Fruit fly (Drosophila melanogaster) whole organism, larva: Measurements from ENCODE around the gene Cyp12a4.

Experiments
- noc ChIP-seq: fragments of 200-800 bp; sonication (Bioruptor generic); optimal IDR thresholded peaks from 3 replicates; lab custom pipeline; 2019; ENCODE audit warnings: missing biosample characterization, mild to moderate bottlenecking, missing genetic modification characterization, moderate library complexity

Gene Cyp12a4

DNA sequence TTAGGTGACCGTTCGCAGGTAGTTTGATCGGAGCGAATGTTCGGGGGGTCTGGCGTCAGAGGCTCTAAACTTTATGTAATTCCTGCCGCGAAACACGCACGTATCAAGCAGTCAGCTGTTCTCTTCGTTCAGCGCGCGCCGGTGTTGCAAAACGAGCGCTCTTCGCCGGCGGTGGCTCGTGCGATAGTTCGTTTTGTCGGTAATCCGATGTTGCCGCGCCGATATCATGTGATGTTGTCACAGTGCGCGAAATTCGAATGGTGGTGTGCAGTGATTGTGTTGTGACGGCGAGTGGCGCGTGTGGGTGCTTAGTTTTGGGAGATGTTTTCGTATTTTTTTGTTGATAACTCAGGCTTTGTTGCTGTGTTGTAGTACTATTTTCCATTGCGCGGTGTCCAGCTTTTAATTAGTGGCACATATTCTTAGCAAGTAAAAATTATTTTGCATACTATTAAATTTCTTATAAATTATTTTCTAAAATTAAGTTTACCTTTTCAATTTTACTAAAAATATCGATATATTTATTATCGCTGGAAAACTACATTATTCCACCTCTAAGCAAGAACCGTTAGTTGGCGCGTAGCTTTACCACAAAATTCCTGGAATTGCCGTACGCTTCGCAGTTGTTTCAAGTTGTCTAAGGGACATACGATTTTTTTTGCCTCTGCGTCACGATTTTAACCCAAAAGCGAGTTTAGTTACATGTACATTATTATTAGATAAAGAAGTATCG, 21.9 kb downstream of the Cyp12a4 start, which contains the start of gene nanos:
Gene nanos (plus strand): TSS at position 569 of the 733 bp plus-strand sequence.
- TF ChIP-seq noc, result peak; percentile 57

DNA sequence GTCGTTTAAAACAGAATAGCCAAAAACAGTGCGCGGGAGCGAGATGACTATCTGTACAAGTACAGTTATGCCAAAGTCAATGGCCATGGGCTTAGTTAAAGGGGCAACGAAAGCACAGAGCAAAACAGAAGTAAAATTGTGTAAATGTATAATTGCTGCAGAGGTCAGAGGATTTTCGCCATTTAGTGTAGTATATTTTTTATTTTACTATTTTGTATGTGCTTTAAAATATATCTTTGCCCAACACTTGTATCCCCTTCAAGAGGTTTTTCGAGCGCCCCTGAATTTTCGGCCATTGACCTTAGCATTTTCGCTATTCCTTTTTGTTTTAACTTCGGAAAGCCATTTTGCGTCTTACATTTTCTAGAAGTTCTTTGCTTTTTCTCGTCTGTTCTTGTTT, 23.0 kb downstream of the Cyp12a4 start:
- no peak for TF ChIP-seq noc

DNA sequence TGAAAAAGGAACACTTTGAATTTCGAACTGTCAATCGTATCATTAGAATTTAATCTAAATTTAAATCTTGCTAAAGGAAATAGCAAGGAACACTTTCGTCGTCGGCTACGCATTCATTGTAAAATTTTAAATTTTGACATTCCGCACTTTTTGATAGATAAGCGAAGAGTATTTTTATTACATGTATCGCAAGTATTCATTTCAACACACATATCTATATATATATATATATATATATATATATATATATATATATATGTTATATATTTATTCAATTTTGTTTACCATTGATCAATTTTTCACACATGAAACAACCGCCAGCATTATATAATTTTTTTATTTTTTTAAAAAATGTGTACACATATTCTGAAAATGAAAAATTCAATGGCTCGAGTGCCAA, 24.8 kb downstream of the Cyp12a4 start, which contains the start of gene CG11779:
Gene CG11779 (minus strand): TSS at position 101 of the 400 bp plus-strand sequence.
- TF ChIP-seq noc, result no peak

DNA sequence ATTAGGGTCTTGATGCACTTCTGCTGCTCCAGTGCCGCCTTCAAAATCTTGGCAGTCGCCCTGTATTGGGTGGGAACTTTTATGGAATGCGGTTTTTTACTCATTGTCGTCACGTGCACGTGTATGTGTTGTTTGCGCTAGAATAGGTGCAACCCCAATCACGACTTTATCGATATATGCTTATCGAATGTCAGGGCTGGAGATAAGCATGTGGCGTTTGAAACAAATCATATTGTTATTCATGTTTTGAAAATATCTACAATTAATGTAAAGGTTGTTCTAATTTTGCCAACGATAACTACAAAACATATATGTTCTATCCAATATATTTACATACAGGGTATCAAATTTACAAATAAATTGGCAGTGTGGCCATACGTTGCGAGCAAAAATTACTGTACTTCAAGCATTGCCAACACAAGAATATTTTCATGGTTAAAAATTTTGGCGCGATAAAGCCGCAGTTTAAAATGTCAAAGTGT, 27.2 kb downstream of the Cyp12a4 start, which contains the start of the genes CG42359 and Nsun5:
Gene CG42359 (minus strand): TSS at position 166 of the 482 bp plus-strand sequence.
Gene Nsun5 (minus strand): TSS at position 166 of the 482 bp plus-strand sequence.
- peak; percentile 77 for TF ChIP-seq noc

DNA sequence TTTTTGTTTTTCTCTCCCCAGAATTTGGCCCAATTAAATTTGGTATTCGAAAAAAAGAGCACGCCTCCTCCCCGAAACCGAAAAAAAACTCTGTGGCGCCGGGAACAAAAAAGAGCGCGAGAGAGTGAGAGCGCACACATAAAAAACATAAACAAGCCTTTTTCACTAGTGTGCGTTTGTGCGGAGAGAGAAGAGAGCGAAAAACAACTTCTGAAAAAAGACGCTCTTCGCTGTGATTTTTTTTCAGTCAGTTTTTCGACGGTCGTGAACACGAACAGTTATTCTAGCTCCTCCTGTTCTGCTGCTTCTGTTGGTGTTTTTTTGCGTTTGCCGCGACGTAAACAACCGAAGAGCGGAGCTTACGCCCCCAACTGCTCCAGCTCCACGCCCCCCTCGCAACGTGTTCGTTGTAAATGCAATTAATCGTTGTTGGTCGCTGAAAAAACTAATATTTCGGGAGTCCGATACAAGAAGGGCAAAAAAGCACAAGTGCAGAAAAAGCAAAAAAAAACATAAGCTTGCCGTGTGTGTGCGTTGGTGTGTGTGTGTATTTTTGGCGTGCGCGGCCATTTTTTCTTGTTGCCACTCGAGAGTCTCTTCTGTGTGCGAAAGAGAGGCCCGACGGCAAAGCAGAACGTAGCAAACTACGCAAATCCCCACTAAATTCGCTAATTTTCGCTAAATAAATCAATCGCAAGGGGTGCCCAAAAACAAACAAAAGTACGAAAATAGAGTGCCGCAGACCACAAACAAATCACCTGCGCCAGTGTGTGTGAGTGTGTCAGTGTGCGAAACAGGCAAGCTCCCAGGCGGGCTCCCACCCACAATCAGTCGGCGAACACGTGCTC, 29.2 kb downstream of the Cyp12a4 start, which contains the start of gene sqz:
Gene sqz (plus strand): TSS at position 240 of the 848 bp plus-strand sequence.
- peak; percentile 9 for TF ChIP-seq noc

DNA sequence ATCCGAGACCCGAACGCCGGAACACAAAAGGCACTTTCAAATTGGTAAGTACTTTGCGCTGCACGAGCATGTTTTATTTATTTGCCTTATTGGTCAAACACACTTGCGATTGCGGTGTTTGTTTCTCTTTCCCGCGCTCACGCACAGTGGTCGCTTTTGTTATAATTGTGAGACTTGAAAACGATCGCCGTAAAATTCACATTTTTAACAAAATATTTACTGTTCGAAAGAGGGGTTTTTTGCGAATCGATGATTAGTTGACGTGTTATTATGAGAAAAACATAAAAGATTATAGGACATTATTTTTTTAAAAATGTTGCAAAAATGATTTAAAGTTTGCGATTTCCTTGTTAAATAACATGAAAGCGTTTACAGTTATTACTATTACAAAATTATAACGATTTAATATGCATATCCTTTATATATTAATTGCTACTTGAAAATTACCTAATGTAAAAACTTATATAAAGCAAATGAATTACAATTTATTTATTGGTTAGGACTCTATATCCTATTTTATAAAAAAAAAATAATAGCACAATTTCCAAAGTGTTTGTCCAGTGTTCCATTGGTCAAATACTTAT, 30.0 kb downstream of the Cyp12a4 start:
- no peak for TF ChIP-seq noc

DNA sequence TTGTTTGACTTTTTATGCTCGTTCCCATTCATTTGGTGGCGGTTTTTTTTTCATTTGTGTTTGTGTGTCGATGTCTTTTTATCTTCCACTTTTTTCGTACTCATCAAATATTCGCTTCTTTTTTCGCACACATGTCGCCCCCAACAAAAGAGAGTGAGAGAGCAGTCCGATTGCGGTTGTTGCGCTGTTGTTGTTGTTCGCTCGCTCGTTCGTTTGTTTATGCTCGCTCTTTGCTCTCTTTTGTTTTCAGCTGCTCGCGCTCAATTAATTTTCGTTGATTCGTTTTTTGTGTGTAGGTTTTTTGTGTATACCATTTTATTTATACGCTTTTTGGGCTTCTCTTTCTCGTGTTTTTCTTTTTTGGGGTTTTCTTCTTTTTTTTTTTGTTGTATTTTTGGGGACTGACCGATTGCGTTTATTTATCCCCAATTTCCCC, 30.7 kb downstream of the Cyp12a4 start:
- TF ChIP-seq noc, result no peak

DNA sequence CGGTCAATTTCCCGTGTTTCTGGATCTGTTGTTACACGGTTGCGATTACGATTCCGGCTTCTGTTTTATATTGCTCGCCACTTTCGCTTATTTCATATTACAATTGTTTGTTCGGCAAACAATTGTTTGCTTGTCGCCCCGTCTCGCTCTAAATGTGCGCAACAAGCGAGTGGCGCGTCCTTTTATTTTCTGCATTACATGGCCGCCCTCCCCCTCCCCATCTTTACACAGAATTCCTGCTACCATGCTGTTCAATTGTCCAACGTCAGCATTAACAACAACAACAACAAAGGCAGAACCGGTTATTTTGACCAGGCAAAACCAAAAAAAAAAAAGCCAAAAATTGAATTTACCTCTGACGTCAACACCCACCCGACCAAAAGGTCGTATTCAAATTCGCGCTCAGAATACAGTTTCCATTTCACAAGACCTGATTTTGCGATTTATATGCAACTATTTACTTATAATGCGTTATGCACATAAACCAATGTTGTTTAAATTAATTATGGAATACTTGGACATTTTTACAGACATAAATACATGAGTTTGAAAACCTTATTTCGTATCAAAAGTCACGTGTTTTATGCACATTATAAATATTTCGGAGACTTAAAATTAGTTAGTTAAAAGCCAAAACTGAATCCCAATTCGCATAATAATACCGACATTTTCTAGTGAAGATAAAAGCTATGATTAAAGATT, 31.3 kb downstream of the Cyp12a4 start:
- no peak for TF ChIP-seq noc

DNA sequence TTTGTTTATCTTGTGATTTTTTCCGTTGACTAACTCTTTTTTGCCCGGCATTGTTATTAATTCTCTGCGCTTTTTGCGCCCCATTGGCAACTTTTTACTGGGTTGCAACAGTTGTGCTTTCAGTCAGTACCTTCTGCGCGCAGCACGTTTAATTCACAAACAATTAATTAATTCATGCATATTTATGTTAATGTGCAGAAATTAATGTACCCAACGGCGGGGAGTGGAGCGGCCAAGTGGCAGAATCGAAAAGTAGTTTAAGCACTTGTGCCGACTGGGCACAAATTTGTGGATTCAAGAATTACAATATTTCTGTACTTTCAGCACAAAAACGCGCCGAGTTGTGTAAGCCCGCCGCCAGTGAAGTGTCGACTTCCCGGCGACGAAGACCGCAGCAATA, 32.6 kb downstream of the Cyp12a4 start:
- no peak for TF ChIP-seq noc

DNA sequence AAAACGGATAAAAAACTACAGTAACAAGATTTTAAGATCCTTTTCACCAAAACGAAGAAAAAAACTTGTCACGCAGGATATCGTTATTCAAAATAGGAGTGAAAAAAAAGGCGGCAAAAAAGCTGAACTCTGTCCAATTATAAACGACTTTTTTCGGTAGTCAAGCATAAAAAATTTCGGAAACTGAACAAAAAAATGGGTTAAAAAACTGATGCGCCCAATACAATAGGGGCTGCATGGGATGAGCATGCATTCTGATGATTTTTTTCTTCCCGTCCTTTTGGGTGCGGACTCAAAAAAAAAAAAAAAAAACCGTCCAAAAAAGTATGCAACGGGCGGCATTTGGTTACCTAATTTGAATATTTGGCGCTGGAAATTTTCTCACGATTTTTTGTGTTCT, 39.6 kb downstream of the Cyp12a4 start:
- TF ChIP-seq noc, result no peak

DNA sequence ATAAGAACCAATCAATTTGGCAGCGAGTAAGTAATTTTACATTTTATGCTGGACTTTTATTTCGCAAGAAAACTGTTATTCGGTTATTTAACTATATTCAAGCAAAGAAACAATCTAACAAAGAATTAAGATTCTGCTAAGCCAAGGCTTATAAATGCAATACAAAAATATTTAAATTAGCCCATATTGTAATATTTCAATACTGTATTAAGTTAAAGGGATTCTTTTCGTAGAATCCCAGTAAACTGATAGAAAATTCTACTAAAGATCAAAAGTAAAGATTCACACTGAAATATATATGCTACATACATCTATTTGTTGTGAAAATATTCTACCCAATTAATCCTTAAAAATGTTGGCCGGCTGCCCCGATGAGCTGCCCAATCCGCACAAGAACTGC, 41.7 kb downstream of the Cyp12a4 start, which contains the start of gene CG14282:
Gene CG14282 (plus strand): TSS at position 301 of the 400 bp plus-strand sequence.
- TF ChIP-seq noc, result no peak

DNA sequence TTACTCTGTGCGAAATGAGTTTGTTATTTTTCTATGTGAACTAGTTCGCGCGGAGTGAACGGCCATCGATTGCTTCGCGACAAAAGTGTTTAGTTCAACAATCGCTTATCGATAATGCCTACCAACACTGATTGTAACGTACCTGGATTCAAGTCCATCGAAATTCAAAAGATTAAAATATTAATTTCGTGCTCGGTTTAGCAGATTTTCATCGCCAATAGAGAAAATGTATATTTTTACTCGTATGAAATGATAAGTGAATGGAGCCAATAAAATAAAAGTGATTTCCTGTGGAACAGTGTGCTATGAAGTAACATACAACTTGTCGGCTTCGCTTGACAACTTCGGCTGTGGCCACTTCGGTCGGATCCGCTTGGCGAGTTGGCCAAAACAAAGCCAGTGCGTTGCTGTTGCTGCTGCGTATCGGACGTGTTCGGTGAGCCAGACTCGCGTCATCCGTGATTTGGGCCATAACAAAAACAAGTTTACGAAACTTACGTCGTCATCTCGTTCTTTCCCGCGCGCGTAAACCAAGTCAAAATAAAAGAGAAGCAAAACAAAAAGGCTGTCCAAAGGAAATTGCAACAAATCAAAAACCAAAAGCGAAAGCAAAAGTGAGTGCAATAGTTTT, 45.4 kb downstream of the Cyp12a4 start, which contains the start of the genes CG5555 and myd:
Gene CG5555 (minus strand): TSS at position 276 of the 631 bp plus-strand sequence.
Gene myd (plus strand): TSS at position 397 of the 631 bp plus-strand sequence.
- TF ChIP-seq noc, result no peak

DNA sequence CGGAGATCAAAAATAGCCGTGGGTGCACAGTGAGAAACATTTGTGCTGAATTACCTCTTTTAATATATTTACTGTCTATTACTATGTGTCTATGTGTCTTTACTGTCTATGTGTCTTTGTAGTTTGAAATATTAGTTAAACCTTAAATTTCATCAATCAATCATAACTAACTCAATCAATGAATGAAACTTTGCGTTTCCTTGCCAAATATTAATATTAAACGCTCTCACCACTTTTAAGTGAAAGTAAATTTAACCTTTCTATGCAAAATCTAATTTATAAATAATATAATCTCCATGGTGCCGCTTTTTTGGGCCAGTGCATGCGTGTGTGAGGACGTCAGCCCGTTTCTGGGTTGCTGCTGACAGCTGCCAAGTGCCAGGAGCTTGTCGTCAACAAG, 46.3 kb downstream of the Cyp12a4 start:
- TF ChIP-seq noc, result no peak

DNA sequence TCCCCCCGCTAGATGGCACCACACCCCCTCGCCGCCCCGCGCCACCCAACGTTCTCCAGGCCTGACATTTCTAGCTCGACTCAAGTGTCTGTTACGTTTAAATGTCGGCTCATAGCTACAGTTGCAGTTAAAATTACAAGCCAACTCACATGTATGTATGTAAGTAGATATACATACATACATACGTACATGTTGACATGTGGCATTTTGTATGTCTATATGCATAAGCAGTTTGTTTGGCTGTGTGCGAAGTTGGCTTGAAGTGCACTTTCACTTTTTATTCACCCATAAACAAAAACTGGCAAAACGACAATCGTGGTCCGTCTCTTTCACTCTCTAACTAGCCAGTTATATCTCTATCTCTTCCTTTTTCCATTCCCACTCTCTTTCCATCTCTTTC, 47.9 kb downstream of the Cyp12a4 start:
- TF ChIP-seq noc, result no peak
